Fruit fly (Drosophila melanogaster) whole organism, embryonic: Measurements from ENCODE around the gene TotA.
A peak's percentile ranks its signal among the peaks of the same experiment; 100 is the strongest.

ENCODE experiments used
- Adf1 ChIP-seq: fragments of 200-800 bp; sonication (Bioruptor generic); IDR thresholded peaks from 2 replicates; pipeline ENCODE4 v1.3.6; 2022; ENCODE audit warnings: missing biosample characterization, missing genetic modification characterization
- Atf6 ChIP-seq: fragments of 200-800 bp; sonication (Bioruptor generic); IDR thresholded peaks from 2 replicates; pipeline ENCODE4 v1.3.6; 2022; ENCODE audit warnings: missing biosample characterization, missing genetic modification characterization
- B-H2 ChIP-seq: fragments of 200-800 bp; sonication (Bioruptor generic); optimal IDR thresholded peaks from 2 replicates; lab custom pipeline; 2018; ENCODE audit warnings: missing biosample characterization, mild to moderate bottlenecking, missing genetic modification characterization
- CG10267 ChIP-seq: fragments of 200-800 bp; sonication (Bioruptor generic); optimal IDR thresholded peaks from 2 replicates; lab custom pipeline; 2018; ENCODE audit warnings: missing biosample characterization, mild to moderate bottlenecking, missing genetic modification characterization, moderate library complexity
- CG10543 ChIP-seq: fragments of 200-800 bp; sonication (Bioruptor generic); optimal IDR thresholded peaks from 3 replicates; lab custom pipeline; 2017; ENCODE audit warnings: missing biosample characterization, mild to moderate bottlenecking, missing genetic modification characterization, moderate library complexity
- CG10654 ChIP-seq: fragments of 200-800 bp; sonication (Bioruptor generic); optimal IDR thresholded peaks from 2 replicates; lab custom pipeline; 2016; ENCODE audit warnings: missing biosample characterization, missing genetic modification characterization
- CG12659 ChIP-seq: fragments of 200-800 bp; sonication (Bioruptor generic); optimal IDR thresholded peaks from 3 replicates; lab custom pipeline; 2017; ENCODE audit warnings: mild to moderate bottlenecking, missing biosample characterization, missing genetic modification reagents, missing genetic modification characterization
- CG13287 ChIP-seq: fragments of 200-800 bp; sonication (Bioruptor generic); IDR thresholded peaks from 2 replicates; pipeline ENCODE4 v1.3.6; 2022; ENCODE audit warnings: missing biosample characterization, missing genetic modification characterization; ENCODE audit not compliant: partially characterized antibody
- CG13424 ChIP-seq: fragments of 200-800 bp; sonication (Bioruptor generic); optimal IDR thresholded peaks from 2 replicates; lab custom pipeline; 2019; ENCODE audit warnings: missing biosample characterization, mild to moderate bottlenecking, missing genetic modification characterization, moderate library complexity
- CG13775 ChIP-seq: fragments of 200-800 bp; sonication (Bioruptor generic); optimal IDR thresholded peaks from 3 replicates; lab custom pipeline; 2017; ENCODE audit warnings: missing biosample characterization, mild to moderate bottlenecking, missing genetic modification characterization
- CG14441 ChIP-seq: fragments of 200-800 bp; sonication (Bioruptor generic); IDR thresholded peaks from 2 replicates; pipeline ENCODE4 v1.3.6; 2022; ENCODE audit warnings: missing biosample characterization, missing genetic modification characterization
- CG14710 ChIP-seq: fragments of 200-800 bp; sonication (Bioruptor generic); optimal IDR thresholded peaks from 3 replicates; lab custom pipeline; 2019; ENCODE audit warnings: missing biosample characterization, mild to moderate bottlenecking, missing genetic modification characterization, moderate library complexity
- CG1602 ChIP-seq: fragments of 200-800 bp; sonication (Bioruptor generic); optimal IDR thresholded peaks from 3 replicates; lab custom pipeline; 2016; ENCODE audit warnings: missing biosample characterization, missing genetic modification characterization
- CG16813 ChIP-seq: fragments of 200-800 bp; sonication (Bioruptor generic); IDR thresholded peaks from 3 replicates; pipeline ENCODE4 v1.3.6; 2022; ENCODE audit warnings: missing biosample characterization, missing genetic modification characterization; ENCODE audit not compliant: partially characterized antibody
- CG17361 ChIP-seq: fragments of 200-800 bp; sonication (Bioruptor generic); IDR thresholded peaks from 3 replicates; pipeline ENCODE4 v1.3.6; 2022; ENCODE audit warnings: missing biosample characterization, missing genetic modification characterization
- CG30403 ChIP-seq: fragments of 200-800 bp; sonication (Bioruptor generic); optimal IDR thresholded peaks from 3 replicates; lab custom pipeline; 2016; ENCODE audit warnings: missing biosample characterization, missing genetic modification characterization
- CG4328 ChIP-seq: fragments of 200-800 bp; sonication (Bioruptor generic); optimal IDR thresholded peaks from 3 replicates; lab custom pipeline; 2017; ENCODE audit warnings: missing biosample characterization, missing genetic modification reagents, missing genetic modification characterization
- CG6175 ChIP-seq: fragments of 200-800 bp; sonication (Bioruptor generic); IDR thresholded peaks from 3 replicates; pipeline ENCODE4 v1.3.6; 2022; ENCODE audit warnings: missing biosample characterization, missing genetic modification characterization
- CG6272 ChIP-seq: fragments of 200-800 bp; sonication (Bioruptor generic); IDR thresholded peaks from 2 replicates; pipeline ENCODE4 v1.3.6; 2022; ENCODE audit warnings: missing biosample characterization, missing genetic modification characterization
- CG6791 ChIP-seq: fragments of 200-800 bp; sonication (Bioruptor generic); IDR thresholded peaks from 3 replicates; pipeline ENCODE4 v1.3.6; 2022; ENCODE audit warnings: missing biosample characterization, missing genetic modification characterization; ENCODE audit not compliant: partially characterized antibody
- CG8290 ChIP-seq, 3 experiments: fragments of 200-800 bp; sonication (Bioruptor generic); optimal IDR thresholded peaks; 2 replicates each; lab custom pipeline; 2016 to 2019; ENCODE audit warnings: missing biosample characterization in 3 of 3, missing genetic modification characterization in 3 of 3, mild to moderate bottlenecking in 2 of 3, moderate library complexity in 1 of 3
- Dip2 ChIP-seq: fragments of 200-800 bp; sonication (Bioruptor generic); IDR thresholded peaks from 2 replicates; pipeline ENCODE4 v1.3.6; 2022; ENCODE audit warnings: missing biosample characterization, missing genetic modification characterization
- HLHmδ ChIP-seq: fragments of 200-800 bp; sonication (Bioruptor generic); optimal IDR thresholded peaks from 2 replicates; lab custom pipeline; 2018; ENCODE audit warnings: missing biosample characterization, mild to moderate bottlenecking, missing genetic modification characterization, moderate library complexity
- HmgZ ChIP-seq: fragments of 200-800 bp; sonication (Bioruptor generic); optimal IDR thresholded peaks from 2 replicates; lab custom pipeline; 2018; ENCODE audit warnings: missing biosample characterization, mild to moderate bottlenecking, missing genetic modification characterization
- MBD-R2 ChIP-seq: fragments of 200-800 bp; sonication (Bioruptor generic); IDR thresholded peaks from 2 replicates; pipeline ENCODE4 v1.3.6; 2022; ENCODE audit warnings: missing biosample characterization, missing genetic modification characterization
- Nf-YC ChIP-seq: fragments of 200-800 bp; optimal IDR thresholded peaks from 3 replicates; lab custom pipeline; 2019; ENCODE audit warnings: missing biosample characterization, mild to moderate bottlenecking, missing genetic modification characterization, moderate library complexity
- Oli ChIP-seq: fragments of 200-800 bp; sonication (Bioruptor generic); optimal IDR thresholded peaks from 2 replicates; lab custom pipeline; 2018; ENCODE audit warnings: missing biosample characterization, mild to moderate bottlenecking, missing genetic modification characterization, moderate library complexity
- Rfx ChIP-seq: fragments of 200-800 bp; sonication (Bioruptor generic); IDR thresholded peaks from 2 replicates; pipeline ENCODE4 v1.3.6; 2022; ENCODE audit warnings: missing biosample characterization, missing genetic modification characterization
- Ssrp ChIP-seq: fragments of 200-800 bp; sonication (Bioruptor generic); optimal IDR thresholded peaks from 2 replicates; lab custom pipeline; 2018; ENCODE audit warnings: missing biosample characterization, mild to moderate bottlenecking, missing genetic modification characterization, moderate library complexity
- bcd ChIP-seq: fragments of 200-800 bp; sonication (Bioruptor generic); optimal IDR thresholded peaks from 2 replicates; lab custom pipeline; 2017; ENCODE audit warnings: missing biosample characterization, mild to moderate bottlenecking, missing genetic modification characterization
- cg ChIP-seq: fragments of 200-800 bp; sonication (Bioruptor generic); optimal IDR thresholded peaks from 3 replicates; lab custom pipeline; 2019; ENCODE audit warnings: missing biosample characterization, mild to moderate bottlenecking, missing genetic modification characterization, moderate library complexity
- chm ChIP-seq: fragments of 200-800 bp; sonication (Bioruptor generic); IDR thresholded peaks from 2 replicates; pipeline ENCODE4 v1.3.6; 2022; ENCODE audit warnings: missing biosample characterization, missing genetic modification characterization
- crol ChIP-seq: fragments of 200-800 bp; sonication (Bioruptor generic); IDR thresholded peaks from 2 replicates; pipeline ENCODE4 v1.3.6; 2022; ENCODE audit warnings: missing biosample characterization, missing genetic modification characterization
- dmrt99B ChIP-seq: fragments of 200-800 bp; sonication (Bioruptor generic); optimal IDR thresholded peaks from 2 replicates; lab custom pipeline; 2018; ENCODE audit warnings: missing biosample characterization, mild to moderate bottlenecking, missing genetic modification characterization, moderate library complexity
- dysf ChIP-seq: fragments of 200-800 bp; sonication (Bioruptor generic); IDR thresholded peaks from 3 replicates; pipeline ENCODE4 v1.3.6; 2022; ENCODE audit warnings: missing biosample characterization, missing genetic modification characterization
- ems ChIP-seq: fragments of 200-800 bp; sonication (Bioruptor generic); optimal IDR thresholded peaks from 3 replicates; lab custom pipeline; 2016; ENCODE audit warnings: missing biosample characterization, missing genetic modification characterization
- gem ChIP-seq: fragments of 200-800 bp; sonication (Bioruptor generic); optimal IDR thresholded peaks from 2 replicates; lab custom pipeline; 2019; ENCODE audit warnings: missing biosample characterization, mild to moderate bottlenecking, missing genetic modification characterization, moderate library complexity
- grn ChIP-seq: fragments of 200-800 bp; sonication (Bioruptor generic); optimal IDR thresholded peaks from 3 replicates; lab custom pipeline; 2017; ENCODE audit warnings: missing biosample characterization, missing genetic modification characterization
- ind ChIP-seq: fragments of 200-800 bp; sonication (Bioruptor generic); optimal IDR thresholded peaks from 3 replicates; lab custom pipeline; 2016; ENCODE audit warnings: missing biosample characterization, missing genetic modification characterization
- kah ChIP-seq: fragments of 200-800 bp; sonication (Bioruptor generic); optimal IDR thresholded peaks from 2 replicates; lab custom pipeline; 2018; ENCODE audit warnings: missing biosample characterization, mild to moderate bottlenecking, missing genetic modification characterization
- kni ChIP-seq: fragments of 200-800 bp; sonication (Bioruptor generic); optimal IDR thresholded peaks from 3 replicates; lab custom pipeline; 2017; ENCODE audit warnings: mild to moderate bottlenecking, missing biosample characterization, missing genetic modification reagents, missing genetic modification characterization
- lab ChIP-seq: fragments of 200-800 bp; sonication (Bioruptor generic); optimal IDR thresholded peaks from 3 replicates; lab custom pipeline; 2017; ENCODE audit warnings: missing biosample characterization, missing genetic modification characterization, mild to moderate bottlenecking, moderate library complexity, missing genetic modification reagents
- maf-S ChIP-seq: fragments of 200-800 bp; sonication (Bioruptor generic); optimal IDR thresholded peaks from 2 replicates; lab custom pipeline; 2016; ENCODE audit warnings: missing biosample characterization, missing genetic modification characterization
- nom ChIP-seq: fragments of 200-800 bp; sonication (Bioruptor generic); optimal IDR thresholded peaks from 2 replicates; lab custom pipeline; 2017; ENCODE audit warnings: missing biosample characterization, missing genetic modification characterization, mild to moderate bottlenecking, moderate library complexity, missing genetic modification reagents
- pzg ChIP-seq: fragments of 200-800 bp; sonication (Bioruptor generic); optimal IDR thresholded peaks from 3 replicates; lab custom pipeline; 2018; ENCODE audit warnings: missing biosample characterization, mild to moderate bottlenecking, missing genetic modification characterization, moderate library complexity
- sens ChIP-seq: fragments of 200-800 bp; sonication (Bioruptor generic); peaks from one replicate; lab custom pipeline; 2016; ENCODE audit warnings: missing biosample characterization, missing genetic modification characterization
- slbo ChIP-seq: fragments of 200-800 bp; sonication (Bioruptor generic); IDR thresholded peaks from 2 replicates; pipeline ENCODE4 v1.3.6; 2022; ENCODE audit warnings: missing biosample characterization, missing genetic modification characterization
- sob ChIP-seq: fragments of 200-800 bp; sonication (Bioruptor generic); IDR thresholded peaks from 2 replicates; pipeline ENCODE4 v1.3.6; 2022; ENCODE audit warnings: missing biosample characterization, missing genetic modification characterization

The TotA gene

dm6 chr3R:20829416-20830131 is 41.3 kb upstream of the TotA start:
- TF ChIP-seq dysf (GFP tag; lab: Robert Waterston, UW) (peak; percentile 22; the same call in 2 of the 3 replicates), Nf-YC (peak; percentile 29), ind (no peak), Oli (tag; lab: Kevin White, UChicago) (peak; percentile 51), slbo (GFP tag; lab: Robert Waterston, UW) (peak; percentile 46), CG14441 (GFP tag; lab: Robert Waterston, UW) (0 out of 2 replicates have a peak, but pooled peaks have one; percentile 34), B-H2 (GFP tag; lab: Kevin White, UChicago) (peak; percentile 60), CG13424 (tag; lab: Kevin White, UChicago) (peak; percentile 28), Ssrp (tag; lab: Kevin White, UChicago) (peak; percentile 42), bcd (peak; percentile 25), HLHmδ (peak; percentile 81), dmrt99B (tag; lab: Kevin White, UChicago) (peak; percentile 24), lab (GFP tag; lab: Kevin White, UChicago) (peak; percentile 43), ems (GFP tag; lab: Kevin White, UChicago) (no peak), grn (GFP tag; lab: Kevin White, UChicago) (peak; percentile 98), pzg (GFP tag; lab: Kevin White, UChicago) (peak; percentile 21), sob (peak; percentile 59; the same call in 1 of the 2 replicates), nom (no peak), CG1602 (peak; percentile 29), CG17361 (peak; percentile 77), Atf6 (GFP tag; lab: Robert Waterston, UW) (peak; percentile 30; the same call in 1 of the 2 replicates), Adf1 (GFP tag; lab: Robert Waterston, UW) (peak; percentile 83), cg (GFP tag; lab: Kevin White, UChicago) (peak; percentile 98), CG6175 (GFP tag; lab: Robert Waterston, UW) (0 out of 3 replicates have a peak, but pooled peaks have one; percentile 41), CG30403 (GFP tag; lab: Kevin White, UChicago) (peak; percentile 49), CG6791 (GFP tag; lab: Robert Waterston, UW) (peak; percentile 5; the same call in 1 of the 3 replicates), MBD-R2 (GFP tag; lab: Robert Waterston, UW) (peak; percentile 17; the same call in 1 of the 2 replicates), gem (tag; lab: Kevin White, UChicago) (peak; percentile 61), maf-S (GFP tag; lab: Kevin White, UChicago) (no peak), CG10543 (GFP tag; lab: Kevin White, UChicago) (peak; percentile 93), chm (GFP tag; lab: Robert Waterston, UW) (no peak; the same call in 1 of the 2 replicates), CG14710 (tag; lab: Kevin White, UChicago) (peak; percentile 18), CG10267 (tag; lab: Kevin White, UChicago) (peak; percentile 12), CG13775 (GFP tag; lab: Kevin White, UChicago) (peak; percentile 32), crol (GFP tag; lab: Robert Waterston, UW) (peak; percentile 99), CG4328 (GFP tag; lab: Kevin White, UChicago) (no peak), kah (GFP tag; lab: Kevin White, UChicago) (no peak), CG16813 (no peak; the same call in 2 of the 3 replicates), kni (GFP tag; lab: Kevin White, UChicago) (peak; percentile 82), CG13287 (GFP tag; lab: Robert Waterston, UW) (peak; percentile 20; the same call in 1 of the 2 replicates), Dip2 (GFP tag; lab: Robert Waterston, UW) (no peak), CG12659 (GFP tag; lab: Kevin White, UChicago) (peak; percentile 33), Rfx (GFP tag; lab: Robert Waterston, UW) (peak; percentile 78), CG10654 (GFP tag; lab: Kevin White, UChicago) (no peak), HmgZ (peak; percentile 62), CG8290 (GFP tag; optimal IDR thresholded peaks at IDR 0.05; lab: Kevin White, UChicago) (no peak), CG8290 (tag; optimal IDR thresholded peaks at IDR 0.05; lab: Kevin White, UChicago) (peak in 1 of 2 experiments; percentile 86), sens (peak; percentile 65), CG6272 (GFP tag; lab: Robert Waterston, UW) (peak; percentile 25; the same call in 1 of the 2 replicates)
